Worm (Caenorhabditis elegans) whole organism, midembryonic: ENCODE data around the gene dep-1.

Experiments
- flt-1 ChIP-seq: fragments of 200-800 bp; sonication (Bioruptor generic); IDR thresholded peaks from 2 replicates; pipeline ENCODE4 v1.3.6; 2022; ENCODE audit warnings: missing genetic modification characterization, missing compliant biosample characterization
- ref-1 ChIP-seq: fragments of 200-800 bp; sonication (Bioruptor generic); conservative IDR thresholded peaks from 2 replicates; pipeline ENCODE4 v1.3.6; 2022; ENCODE audit warnings: missing genetic modification reagents, missing genetic modification characterization, missing compliant biosample characterization
- tab-1 ChIP-seq: fragments of 200-800 bp; sonication (Bioruptor generic); IDR thresholded peaks from 2 replicates; pipeline ENCODE4 v1.3.6; 2022; ENCODE audit warnings: missing genetic modification characterization, missing compliant biosample characterization
- ztf-23 ChIP-seq: fragments of 200-800 bp; sonication (Bioruptor generic); IDR thresholded peaks from 2 replicates; pipeline ENCODE4 v1.3.6; 2022; ENCODE audit warnings: missing genetic modification reagents, missing genetic modification characterization, missing compliant biosample characterization

DNA sequence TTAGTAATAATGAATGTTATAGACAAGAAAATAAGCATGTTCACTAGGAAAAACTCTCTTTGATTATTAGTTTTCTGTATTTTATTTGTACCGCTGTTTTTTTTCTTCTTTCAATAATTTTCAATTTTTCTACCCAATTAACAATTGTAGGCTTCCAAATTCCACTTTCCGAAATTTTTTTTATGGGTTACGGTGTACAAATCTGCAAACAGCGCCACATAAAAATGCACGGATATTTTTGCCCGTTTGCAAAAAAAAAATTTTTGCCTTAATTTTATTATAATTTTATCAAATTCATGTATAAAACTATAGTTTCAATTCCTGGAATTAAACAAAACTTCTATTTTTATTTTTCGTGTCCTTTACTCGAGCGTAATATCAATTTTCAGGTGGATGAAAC lies 26.8 kb downstream of the dep-1 start, which contains the start of gene ooc-5:
- TF ChIP-seq flt-1 (no peak), ztf-23 (GFP tag; lab: Robert Waterston, UW) (no peak), tab-1 (GFP tag; lab: Robert Waterston, UW) (no peak), ref-1 (no peak)
